Worm (Caenorhabditis elegans): ENCODE measurements around the gene T01B11.1.

- TF ChIP-seq fkh-10 (GFP tag; optimal IDR thresholded peaks at IDR 0.05) (no peak), gmeb-2 (tag; optimal IDR thresholded peaks at IDR 0.05) (no peak), elt-4 (tag; optimal IDR thresholded peaks at IDR 0.05) (no peak), madf-2 (tag; optimal IDR thresholded peaks at IDR 0.05) (no peak), ama-1 (optimal IDR thresholded peaks at IDR 0.05) (no peak)
Measured at ce11 chrIV:8472493-8472892, 25.5 kb downstream of the T01B11.1 start, which contains the start of gene oat-1.
